Fruit fly (Drosophila melanogaster): ENCODE results near the gene mRpL36.

Gene mRpL36

dm6 chr3L:8093553-8093952 is 31.4 kb downstream of the mRpL36 start (continued):
- TF ChIP-seq CG34376 (GFP tag; optimal IDR thresholded peaks at IDR 0.05) (peak; percentile 95), mirr (GFP tag; optimal IDR thresholded peaks at IDR 0.05) (peak; percentile 92), gsb-n (tag; optimal IDR thresholded peaks at IDR 0.05) (no peak), CG15514 (GFP tag; optimal IDR thresholded peaks at IDR 0.05) (peak; percentile 44), CG3995 (GFP tag; optimal IDR thresholded peaks at IDR 0.05) (no peak), maf-S (GFP tag; optimal IDR thresholded peaks at IDR 0.05) (no peak), Poxn (GFP tag; IDR thresholded peaks at IDR 0.05) (no peak), cwo (GFP tag; optimal IDR thresholded peaks at IDR 0.05) (peak; percentile 95), CG9727 (GFP tag; optimal IDR thresholded peaks at IDR 0.05) (peak; percentile 34), yki (optimal IDR thresholded peaks at IDR 0.05) (no peak), CG18764 (GFP tag; optimal IDR thresholded peaks at IDR 0.05) (no peak), HLH54F (GFP tag; optimal IDR thresholded peaks at IDR 0.05) (no peak), Scr (GFP tag; IDR thresholded peaks at IDR 0.05; ENCODE audit: partially characterized antibody) (no peak), Xrp1 (GFP tag; IDR thresholded peaks at IDR 0.05) (no peak), Asciz (GFP tag; optimal IDR thresholded peaks at IDR 0.05) (peak; percentile 39), CG1792 (GFP tag; optimal IDR thresholded peaks at IDR 0.05) (no peak), grn (GFP tag; optimal IDR thresholded peaks at IDR 0.05) (peak; percentile 79), HHEX (GFP tag; optimal IDR thresholded peaks at IDR 0.05) (peak; percentile 45), CG8359 (GFP tag; optimal IDR thresholded peaks at IDR 0.05; ENCODE audit: borderline replicate concordance) (no peak), ems (GFP tag; optimal IDR thresholded peaks at IDR 0.05) (no peak), tap (tag; optimal IDR thresholded peaks at IDR 0.05) (no peak), CG3163 (GFP tag; optimal IDR thresholded peaks at IDR 0.05) (no peak), CG13296 (GFP tag; optimal IDR thresholded peaks at IDR 0.05) (peak; percentile 71), oc (tag; optimal IDR thresholded peaks at IDR 0.05) (no peak), BtbVII (GFP tag; optimal IDR thresholded peaks at IDR 0.05) (peak; percentile 8), CG9817 (tag; optimal IDR thresholded peaks at IDR 0.05) (no peak), CG4424 (GFP tag; optimal IDR thresholded peaks at IDR 0.05) (no peak), CG17186 (GFP tag; optimal IDR thresholded peaks at IDR 0.05) (no peak), schlank (tag; optimal IDR thresholded peaks at IDR 0.05) (no peak), stc (GFP tag; IDR thresholded peaks at IDR 0.05) (no peak), CG16779 (GFP tag; IDR thresholded peaks at IDR 0.05) (no peak), GATAe (GFP tag; conservative IDR thresholded peaks at IDR 0.05) (peak; percentile 61; the same call in 1 of the 2 replicates), Sry-δ (GFP tag; optimal IDR thresholded peaks at IDR 0.05) (no peak), salm (tag; optimal IDR thresholded peaks at IDR 0.05) (peak; percentile 1), CG2199 (GFP tag; IDR thresholded peaks at IDR 0.05) (no peak), BEAF-32 (GFP tag; optimal IDR thresholded peaks at IDR 0.05) (no peak), slp2 (GFP tag; optimal IDR thresholded peaks at IDR 0.05) (no peak), gt (GFP tag; IDR thresholded peaks at IDR 0.05) (no peak), gro (GFP tag; optimal IDR thresholded peaks at IDR 0.05) (peak; percentile 68), Sin3A (optimal IDR thresholded peaks at IDR 0.05) (no peak), CG10147 (GFP tag; optimal IDR thresholded peaks at IDR 0.05) (peak; percentile 42), Jarid2 (GFP tag; optimal IDR thresholded peaks at IDR 0.05) (peak; percentile 21), Dfd (GFP tag; optimal IDR thresholded peaks at IDR 0.05) (no peak), dimm (GFP tag; IDR thresholded peaks at IDR 0.05) (no peak), Neu2 (GFP tag; optimal IDR thresholded peaks at IDR 0.05; ENCODE audit: borderline replicate concordance) (no peak), Opbp (GFP tag; IDR thresholded peaks at IDR 0.05; ENCODE audit: partially characterized antibody) (no peak), Fer3 (tag; optimal IDR thresholded peaks at IDR 0.05) (peak; percentile 36), NfI (GFP tag; optimal IDR thresholded peaks at IDR 0.05) (no peak), lab (GFP tag; optimal IDR thresholded peaks at IDR 0.05) (peak; percentile 64), CG7556 (GFP tag; optimal IDR thresholded peaks at IDR 0.05) (no peak), bab2 (GFP tag; optimal IDR thresholded peaks at IDR 0.05) (peak; percentile 1), CG3726 (GFP tag; IDR thresholded peaks at IDR 0.05) (no peak)

All from whole organism, embryonic.